Fruit fly (Drosophila melanogaster) whole organism, adult: ENCODE data around the gene pyd.
A peak's percentile ranks its signal among the peaks of the same experiment; 100 is the strongest.

ENCODE experiments used
- CG12768 ChIP-seq: fragments of 200-800 bp; sonication (Bioruptor generic); optimal IDR thresholded peaks from 2 replicates; lab custom pipeline; 2017; ENCODE audit warnings: missing biosample characterization, missing genetic modification characterization, mild to moderate bottlenecking, moderate library complexity, missing genetic modification reagents
- CG14711 ChIP-seq: fragments of 200-800 bp; sonication (Bioruptor generic); optimal IDR thresholded peaks from 2 replicates; lab custom pipeline; 2018; ENCODE audit warnings: missing biosample characterization, mild to moderate bottlenecking, missing genetic modification characterization, moderate library complexity
- CG1620 ChIP-seq: fragments of 200-800 bp; sonication (Bioruptor generic); optimal IDR thresholded peaks from 2 replicates; lab custom pipeline; 2016; ENCODE audit warnings: missing biosample characterization, missing genetic modification characterization
- CG5204 ChIP-seq: fragments of 200-800 bp; sonication (Bioruptor generic); optimal IDR thresholded peaks from 2 replicates; lab custom pipeline; 2016; ENCODE audit warnings: missing biosample characterization, missing genetic modification characterization
- CG7101 ChIP-seq: fragments of 200-800 bp; sonication (Bioruptor generic); optimal IDR thresholded peaks from 2 replicates; lab custom pipeline; 2018; ENCODE audit warnings: missing biosample characterization, mild to moderate bottlenecking, missing genetic modification characterization, moderate library complexity
- Clk ChIP-seq: fragments of 200-800 bp; sonication (Bioruptor generic); optimal IDR thresholded peaks from 2 replicates; lab custom pipeline; 2017; ENCODE audit warnings: missing biosample characterization, missing genetic modification characterization
- Crg-1 ChIP-seq: fragments of 200-800 bp; sonication (Bioruptor generic); optimal IDR thresholded peaks from 2 replicates; lab custom pipeline; 2016; ENCODE audit warnings: missing biosample characterization, missing genetic modification characterization
- Hr96 ChIP-seq: fragments of 200-800 bp; sonication (Bioruptor generic); optimal IDR thresholded peaks from 2 replicates; lab custom pipeline; 2016; ENCODE audit warnings: missing biosample characterization, missing genetic modification characterization
- bab1 ChIP-seq: fragments of 200-800 bp; sonication (Bioruptor generic); optimal IDR thresholded peaks from 3 replicates; lab custom pipeline; 2019; ENCODE audit warnings: missing biosample characterization, mild to moderate bottlenecking, missing genetic modification characterization, moderate library complexity
- cic ChIP-seq: fragments of 200-800 bp; sonication (Bioruptor generic); optimal IDR thresholded peaks from 2 replicates; lab custom pipeline; 2017; ENCODE audit warnings: missing biosample characterization, mild to moderate bottlenecking, missing genetic modification characterization, moderate library complexity
- cnc ChIP-seq, 2 experiments: fragments of >200 bp; optimal IDR thresholded peaks; 2 replicates each; lab custom pipeline; 2017
- pad ChIP-seq: fragments of 200-800 bp; sonication (Bioruptor generic); optimal IDR thresholded peaks from 3 replicates; lab custom pipeline; 2017; ENCODE audit warnings: missing biosample characterization, missing genetic modification characterization, mild to moderate bottlenecking, moderate library complexity, missing genetic modification reagents
- tj ChIP-seq: fragments of 200-800 bp; sonication (Bioruptor generic); optimal IDR thresholded peaks from 3 replicates; lab custom pipeline; 2017; ENCODE audit warnings: missing biosample characterization, mild to moderate bottlenecking, missing genetic modification characterization, moderate library complexity

DNA sequence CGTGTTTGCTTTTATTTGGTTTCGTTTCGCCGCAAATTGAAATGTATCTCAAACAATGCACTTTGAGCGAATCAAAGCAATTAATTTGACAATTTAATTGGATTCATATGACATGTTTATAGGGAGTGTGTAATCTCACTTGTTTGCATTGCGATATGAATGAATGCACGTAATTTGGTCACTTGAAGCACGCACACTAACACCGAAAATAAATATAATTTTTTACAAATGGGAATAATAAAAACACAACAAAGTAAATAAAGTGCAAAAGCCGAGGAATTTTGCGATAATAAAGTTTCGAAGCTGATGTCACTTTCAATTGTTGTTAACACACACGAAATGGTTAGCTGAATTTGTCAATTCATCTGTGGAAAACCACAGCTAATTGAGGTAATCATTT, 86.7 kb downstream of the pyd start:
- TF ChIP-seq Clk (no peak), CG5204 (GFP tag; lab: Kevin White, UChicago) (peak; percentile 2), Crg-1 (GFP tag; lab: Kevin White, UChicago) (no peak), CG7101 (peak; percentile 25), CG12768 (GFP tag; lab: Kevin White, UChicago) (peak; percentile 40), cic (GFP tag; lab: Kevin White, UChicago) (peak; percentile 83), pad (GFP tag; lab: Kevin White, UChicago) (no peak), CG14711 (no peak), bab1 (GFP tag; lab: Kevin White, UChicago) (no peak), Hr96 (GFP tag; lab: Kevin White, UChicago) (no peak), tj (no peak), cnc (optimal IDR thresholded peaks at IDR 0.05; lab: Kevin White, UChicago) (no peak), CG1620 (no peak)
